Worm (Caenorhabditis elegans) whole organism, L3 larva: ENCODE results near the gene sql-1.

ENCODE experiments used
- ZK546.5 ChIP-seq: sonication (generic microtip); optimal IDR thresholded peaks from 2 replicates; lab custom pipeline; 2017; ENCODE audit warnings: missing biosample characterization, missing genetic modification characterization
- ama-1 ChIP-seq: fragments of 150-350 bp; optimal IDR thresholded peaks from 2 replicates; lab custom pipeline; 2018
- egl-27 ChIP-seq: sonication (generic microtip); optimal IDR thresholded peaks from 4 replicates; lab custom pipeline; 2017; ENCODE audit warnings: missing biosample characterization, missing genetic modification reagents, missing genetic modification characterization
- elt-1 ChIP-seq: fragments of 150-350 bp; optimal IDR thresholded peaks from 2 replicates; lab custom pipeline; 2014; ENCODE audit warnings: missing biosample characterization, missing genetic modification characterization
- mdl-1 ChIP-seq: fragments of 150-350 bp; optimal IDR thresholded peaks from 2 replicates; lab custom pipeline; 2014; ENCODE audit warnings: missing biosample characterization, missing genetic modification characterization
- nhr-12 ChIP-seq: fragments of 150-350 bp; optimal IDR thresholded peaks from 2 replicates; lab custom pipeline; 2014; ENCODE audit warnings: missing biosample characterization, missing genetic modification characterization
- nhr-28 ChIP-seq: fragments of 150-350 bp; optimal IDR thresholded peaks from 2 replicates; lab custom pipeline; 2014; ENCODE audit warnings: missing biosample characterization, missing genetic modification characterization
- nhr-76 ChIP-seq: fragments of 150-350 bp; sonication (generic microtip); optimal IDR thresholded peaks from 5 replicates; lab custom pipeline; 2014; ENCODE audit warnings: missing biosample characterization, missing genetic modification characterization
- pha-4 ChIP-seq: fragments of 150-350 bp; optimal IDR thresholded peaks from 2 replicates; lab custom pipeline; 2014; ENCODE audit warnings: missing biosample characterization, missing genetic modification reagents, missing genetic modification characterization
- pqm-1 ChIP-seq: fragments of 150-350 bp; optimal IDR thresholded peaks from 2 replicates; lab custom pipeline; 2017; ENCODE audit warnings: missing biosample characterization, missing genetic modification characterization, inconsistent platforms
- unc-62 ChIP-seq: fragments of 150-350 bp; sonication (generic microtip); optimal IDR thresholded peaks from 4 replicates; lab custom pipeline; 2014; ENCODE audit warnings: missing biosample characterization, missing genetic modification reagents, missing genetic modification characterization
- ztf-11 ChIP-seq: fragments of 150-350 bp; optimal IDR thresholded peaks from 2 replicates; lab custom pipeline; 2014; ENCODE audit warnings: missing biosample characterization, missing genetic modification characterization

ce11 chrIII:12472497-12472896 lies 26.9 kb upstream of the sql-1 start, which contains the start of gene cccp-1:
- TF ChIP-seq egl-27 (tag; lab: Kevin White, UChicago) = no peak
- TF ChIP-seq mdl-1 (tag; lab: Kevin White, UChicago) = no peak
- TF ChIP-seq nhr-76 (tag; lab: Kevin White, UChicago) = no peak
- TF ChIP-seq ama-1 = no peak
- no peak for TF ChIP-seq ztf-11 (tag; lab: Kevin White, UChicago)
- TF ChIP-seq elt-1 (tag; lab: Kevin White, UChicago) = no peak
- TF ChIP-seq pqm-1 = no peak
- TF ChIP-seq nhr-12 (tag; lab: Kevin White, UChicago) = no peak
- TF ChIP-seq nhr-28 (tag; lab: Kevin White, UChicago) = no peak
- no peak for TF ChIP-seq pha-4 (tag; lab: Kevin White, UChicago)
- TF ChIP-seq unc-62 (GFP tag; lab: Kevin White, UChicago) = no peak
- no peak for TF ChIP-seq ZK546.5 (tag; lab: Kevin White, UChicago)
